Worm (Caenorhabditis elegans) whole organism, early embryonic: ENCODE data around the gene Y43F8C.16.

Experiments used
- aly-1 ChIP-seq: sonication (generic microtip); optimal IDR thresholded peaks from 2 replicates; lab custom pipeline; 2016; ENCODE audit warnings: missing genetic modification characterization, missing compliant biosample characterization
- ama-1 ChIP-seq: fragments of 150-350 bp; optimal IDR thresholded peaks from 2 replicates; lab custom pipeline; 2014
- ceh-13 ChIP-seq: fragments of 200-800 bp; sonication (Bioruptor generic); optimal IDR thresholded peaks from 2 replicates; lab custom pipeline; 2018; ENCODE audit warnings: mild to moderate bottlenecking, missing genetic modification characterization, missing compliant biosample characterization
- ceh-36 ChIP-seq: sonication (generic microtip); optimal IDR thresholded peaks from 2 replicates; lab custom pipeline; 2016; ENCODE audit warnings: missing genetic modification characterization, inconsistent platforms, missing compliant biosample characterization
- flt-1 ChIP-seq: fragments of 200-800 bp; sonication (Bioruptor generic); IDR thresholded peaks from 2 replicates; pipeline ENCODE4 v1.3.6; 2022; ENCODE audit warnings: missing genetic modification characterization, missing compliant biosample characterization
- tbx-37 ChIP-seq: fragments of 200-800 bp; sonication (Bioruptor generic); conservative IDR thresholded peaks from 2 replicates; pipeline ENCODE4 v1.3.6; 2022; ENCODE audit warnings: missing genetic modification reagents, missing genetic modification characterization, missing compliant biosample characterization
- tra-4 ChIP-seq: sonication (generic microtip); optimal IDR thresholded peaks from 2 replicates; lab custom pipeline; 2017; ENCODE audit warnings: missing genetic modification characterization, missing compliant biosample characterization

DNA sequence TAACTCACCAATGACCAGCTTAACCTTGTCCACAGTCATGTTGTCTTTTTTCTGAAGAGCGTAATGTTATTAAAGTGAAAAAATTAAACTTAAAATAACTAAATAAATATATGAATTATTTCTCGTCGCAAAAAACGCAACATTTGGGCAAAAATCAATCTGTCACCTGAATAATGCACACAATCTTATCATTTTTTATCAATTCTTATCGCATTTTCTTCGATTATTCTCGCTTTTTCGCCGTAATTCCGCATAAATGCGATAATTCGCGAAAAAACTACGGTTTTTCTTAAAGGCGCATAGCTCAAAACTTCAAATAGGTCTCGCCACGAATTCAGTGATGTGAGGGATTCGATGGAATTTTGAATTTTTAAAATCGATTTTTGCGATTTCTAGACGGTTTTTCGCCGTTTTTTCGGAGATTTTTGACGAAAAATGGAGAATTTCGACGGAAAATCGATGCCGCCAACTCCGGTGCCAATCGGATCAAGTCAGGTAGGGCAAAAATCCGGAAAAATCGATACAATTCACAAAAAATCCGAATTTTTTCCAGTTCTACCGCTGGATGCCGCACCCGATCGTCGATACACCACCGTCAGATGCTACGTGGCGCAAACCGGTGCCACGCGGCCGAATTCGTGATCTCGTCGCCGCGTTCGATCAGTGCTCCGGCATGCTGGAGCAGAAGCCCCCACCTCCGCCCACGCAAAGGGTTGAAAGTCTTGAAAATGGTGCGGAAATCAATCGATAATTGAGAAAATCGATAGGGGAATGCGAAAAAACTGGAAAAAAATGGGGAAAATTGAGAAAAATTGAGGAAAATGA lies 17.8 kb downstream of the Y43F8C.16 start, which contains the start of the genes Y43F8C.13 and ani-3:
- no peak for TF ChIP-seq aly-1 (tag; lab: Kevin White, UChicago)
- TF ChIP-seq tbx-37 (GFP tag; lab: Robert Waterston, UW), result no peak
- TF ChIP-seq flt-1 (GFP tag; lab: Robert Waterston, UW), result no peak
- no peak for TF ChIP-seq ama-1 (lab: Kevin White, UChicago)
- TF ChIP-seq tra-4 (tag; lab: Kevin White, UChicago), result no peak
- TF ChIP-seq ceh-36, result no peak
- no peak for TF ChIP-seq ceh-13 (GFP tag; lab: Kevin White, UChicago)
